Fruit fly (Drosophila melanogaster) whole organism, embryonic: ENCODE measurements around the gene stv.

Experiments
- Atf6 ChIP-seq: fragments of 200-800 bp; sonication (Bioruptor generic); IDR thresholded peaks from 2 replicates; pipeline ENCODE4 v1.3.6; 2022; ENCODE audit warnings: missing biosample characterization, missing genetic modification characterization
- Dip3 ChIP-seq: fragments of 200-800 bp; sonication (Bioruptor generic); optimal IDR thresholded peaks from 3 replicates; lab custom pipeline; 2016; ENCODE audit warnings: missing biosample characterization, missing genetic modification characterization
- Side ChIP-seq: fragments of 200-800 bp; sonication (Bioruptor generic); optimal IDR thresholded peaks from 2 replicates; lab custom pipeline; 2016; ENCODE audit warnings: missing biosample characterization, missing genetic modification characterization
- ab ChIP-seq: fragments of 200-800 bp; sonication (Bioruptor generic); optimal IDR thresholded peaks from 2 replicates; lab custom pipeline; 2016; ENCODE audit warnings: missing biosample characterization, missing genetic modification characterization
- h ChIP-seq: fragments of >200 bp; optimal IDR thresholded peaks from 2 replicates; lab custom pipeline; 2017
- psq ChIP-seq: fragments of 200-800 bp; sonication (Bioruptor generic); optimal IDR thresholded peaks from 2 replicates; lab custom pipeline; 2017; ENCODE audit warnings: missing biosample characterization, missing genetic modification characterization
- sima ChIP-seq: fragments of 200-800 bp; sonication (Bioruptor generic); optimal IDR thresholded peaks from 2 replicates; lab custom pipeline; 2016; ENCODE audit warnings: missing biosample characterization, missing genetic modification characterization
- so ChIP-seq: fragments of 200-800 bp; sonication (Bioruptor generic); IDR thresholded peaks from 3 replicates; pipeline ENCODE4 v1.3.6; 2022; ENCODE audit warnings: missing biosample characterization, missing genetic modification characterization
- vfl ChIP-seq: fragments of 200-800 bp; sonication (Bioruptor generic); optimal IDR thresholded peaks from 2 replicates; lab custom pipeline; 2016; ENCODE audit warnings: missing biosample characterization, missing genetic modification characterization

DNA sequence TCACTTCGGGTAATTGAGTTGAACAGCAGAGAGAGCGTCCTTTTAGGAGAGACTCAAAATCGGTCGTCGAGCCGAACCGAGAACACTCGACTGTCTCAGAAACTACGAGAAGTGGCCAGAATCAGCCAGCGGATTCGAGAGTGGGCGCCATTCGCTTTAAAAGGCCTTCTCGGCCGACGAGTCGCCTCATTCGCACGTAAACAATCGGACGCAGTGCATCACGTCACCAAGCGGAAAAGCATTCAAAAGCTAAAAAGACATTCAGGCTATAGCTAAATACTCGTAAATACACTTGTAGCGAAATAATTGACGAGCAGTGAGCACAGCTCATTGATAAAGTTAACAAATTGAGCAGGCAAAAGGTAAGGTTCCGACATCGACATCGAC, 2.9 kb downstream of the stv start:
- no peak for TF ChIP-seq psq (GFP tag; lab: Kevin White, UChicago)
- TF ChIP-seq vfl (GFP tag; lab: Kevin White, UChicago): no peak
- TF ChIP-seq ab (GFP tag; lab: Kevin White, UChicago): no peak
- no peak for TF ChIP-seq Side (GFP tag; lab: Kevin White, UChicago)
- TF ChIP-seq so (GFP tag; lab: Robert Waterston, UW): no peak
- TF ChIP-seq h (lab: Kevin White, UChicago): no peak
- TF ChIP-seq sima: no peak
- no peak for TF ChIP-seq Dip3 (GFP tag; lab: Kevin White, UChicago)
- 0 out of 2 replicates have a peak, but pooled peaks have one; percentile 9 for TF ChIP-seq Atf6 (GFP tag; lab: Robert Waterston, UW)
